Fruit fly (Drosophila melanogaster): ENCODE measurements around the gene Pus7.

The Pus7 gene

dm6 chr3L:8525691-8526421 is 16.1 kb downstream of the Pus7 start:
- TF ChIP-seq CG8478 (optimal IDR thresholded peaks at IDR 0.05) (no peak), CTCF (optimal IDR thresholded peaks at IDR 0.05) (no peak)

dm6 chr3L:8527829-8528228 is 18.0 kb downstream of the Pus7 start:
- no peak for TF ChIP-seq CG8478 (optimal IDR thresholded peaks at IDR 0.05)
- TF ChIP-seq CTCF (optimal IDR thresholded peaks at IDR 0.05): no peak

DNA sequence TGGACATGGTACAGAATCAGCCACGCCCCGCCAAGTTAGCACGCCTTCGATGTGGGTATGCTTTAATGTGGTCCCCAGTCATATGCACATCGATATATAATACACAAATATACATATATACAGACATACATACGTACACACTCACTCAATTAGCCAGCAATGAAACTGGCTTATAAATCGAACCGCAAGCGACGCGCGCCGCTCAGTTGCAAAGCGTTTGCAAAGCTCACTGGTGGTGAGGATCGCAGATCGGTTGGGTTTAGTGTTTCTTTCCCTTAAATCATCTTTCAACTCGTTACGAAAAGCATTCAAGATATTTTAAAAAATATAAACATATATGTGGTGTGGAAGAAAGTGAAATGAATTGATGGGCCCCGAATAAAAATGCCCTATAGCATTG is 18.7 kb downstream of the Pus7 start:
- TF ChIP-seq CTCF (optimal IDR thresholded peaks at IDR 0.05) (no peak), CG8478 (optimal IDR thresholded peaks at IDR 0.05) (no peak)

DNA sequence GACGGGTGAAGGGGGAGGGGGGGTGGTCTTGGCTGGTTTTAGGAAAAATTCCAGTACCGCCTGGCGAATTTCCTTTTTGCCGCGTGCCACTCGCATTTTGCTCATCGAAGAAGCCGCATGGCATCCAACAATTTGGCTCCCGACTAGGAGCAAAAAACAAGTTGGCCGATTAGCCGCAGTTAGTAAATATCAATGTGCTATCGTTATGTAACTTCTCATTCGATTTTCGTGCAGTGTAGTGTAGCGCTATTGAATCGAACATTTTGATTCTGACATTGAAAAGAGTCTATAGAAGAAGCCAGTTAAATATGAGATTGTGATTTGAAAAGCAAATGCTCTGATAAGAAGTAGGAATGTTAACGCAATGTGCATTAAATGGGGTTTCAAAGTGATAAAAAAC is 19.9 kb downstream of the Pus7 start:
- TF ChIP-seq CG8478 (optimal IDR thresholded peaks at IDR 0.05) (no peak), CTCF (optimal IDR thresholded peaks at IDR 0.05) (no peak)

DNA sequence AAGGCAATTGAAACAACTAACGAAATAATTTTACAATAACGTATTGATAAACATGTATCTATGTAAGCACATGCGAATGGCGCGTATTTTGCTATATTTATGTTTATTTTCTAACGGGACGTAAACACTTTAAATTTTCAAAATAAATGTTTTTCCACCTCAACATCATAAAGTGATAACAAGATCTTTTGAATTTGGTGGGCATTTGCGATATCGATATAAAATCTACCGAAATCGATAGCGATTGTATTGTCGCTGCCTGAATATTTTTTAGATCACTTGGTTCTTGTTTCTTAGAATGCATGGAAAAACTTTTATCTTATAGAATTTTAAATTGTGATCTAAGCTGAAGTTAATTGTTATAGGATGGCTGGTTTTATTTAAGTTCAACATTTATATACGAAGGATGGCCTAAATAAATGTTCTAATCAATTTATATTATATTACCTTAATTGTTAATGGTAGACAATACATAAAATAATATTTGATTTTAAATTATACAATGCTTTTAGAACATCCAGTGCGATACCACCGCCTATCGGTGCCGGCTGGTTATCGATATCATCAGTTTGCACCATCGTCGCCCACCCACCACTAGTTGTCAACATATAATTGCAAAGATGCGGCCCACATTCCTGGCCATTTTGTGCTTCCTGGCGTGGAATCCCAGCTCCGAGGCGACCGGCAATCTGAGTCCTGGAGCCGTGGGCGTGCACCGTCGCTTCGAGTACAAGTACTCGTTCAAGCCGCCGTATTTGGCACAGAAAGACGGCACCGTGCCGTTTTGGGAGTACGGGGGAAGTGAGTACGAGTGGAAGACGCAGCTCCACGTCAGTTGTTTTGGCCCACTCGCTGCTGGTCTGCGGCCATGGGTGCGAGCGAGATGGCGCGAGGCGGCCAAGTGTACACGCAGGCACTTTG is 24.8 kb downstream of the Pus7 start, which contains the start of gene ergic53:
Gene ergic53 (plus strand): TSS at position 592 of the 921 bp plus-strand sequence.
- TF ChIP-seq CTCF (optimal IDR thresholded peaks at IDR 0.05) (no peak), CG8478 (optimal IDR thresholded peaks at IDR 0.05) (no peak)

DNA sequence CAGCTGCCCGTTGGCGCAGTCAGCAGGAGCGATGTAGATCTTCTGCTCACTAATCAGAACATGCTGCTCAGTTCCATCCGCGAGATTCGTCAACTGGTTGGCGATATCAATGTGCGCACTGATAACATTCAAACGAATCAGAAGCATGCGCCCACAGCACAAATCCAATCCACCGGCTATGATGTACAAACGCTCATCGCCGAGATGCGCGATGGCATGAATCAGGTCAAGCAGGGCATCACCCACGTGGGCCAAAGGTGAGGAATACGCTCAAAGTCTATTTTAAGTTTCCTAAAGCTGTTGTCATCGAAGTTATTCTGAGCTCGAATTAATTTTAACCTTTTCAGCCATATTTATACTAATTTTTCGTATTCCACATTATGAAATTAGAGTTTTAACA is 26.6 kb downstream of the Pus7 start:
- TF ChIP-seq CTCF (optimal IDR thresholded peaks at IDR 0.05): no peak
- TF ChIP-seq CG8478 (optimal IDR thresholded peaks at IDR 0.05): no peak

dm6 chr3L:8538355-8538754 is 28.6 kb downstream of the Pus7 start:
- no peak for TF ChIP-seq CTCF (optimal IDR thresholded peaks at IDR 0.05)
- no peak for TF ChIP-seq CG8478 (optimal IDR thresholded peaks at IDR 0.05)

DNA sequence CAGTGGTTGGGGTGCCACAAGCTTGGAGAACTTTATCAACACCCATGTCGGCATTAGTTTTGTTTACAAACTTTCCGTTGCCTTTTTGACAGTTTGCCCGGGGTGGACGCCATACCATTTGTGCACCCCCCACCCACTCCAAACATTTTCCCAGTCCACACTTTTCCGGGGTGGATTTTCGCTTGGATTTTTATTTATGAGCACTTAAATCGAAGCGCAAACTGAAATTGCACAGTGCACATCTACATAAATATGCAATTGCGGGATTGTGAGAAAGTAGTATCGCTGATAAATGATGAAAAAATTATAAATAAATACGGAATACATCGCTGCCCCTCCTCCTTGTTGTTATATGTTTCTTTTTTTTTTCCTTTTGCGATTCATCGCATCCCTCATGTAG is 30.7 kb downstream of the Pus7 start:
- TF ChIP-seq CTCF (optimal IDR thresholded peaks at IDR 0.05): no peak
- TF ChIP-seq CG8478 (optimal IDR thresholded peaks at IDR 0.05): no peak

DNA sequence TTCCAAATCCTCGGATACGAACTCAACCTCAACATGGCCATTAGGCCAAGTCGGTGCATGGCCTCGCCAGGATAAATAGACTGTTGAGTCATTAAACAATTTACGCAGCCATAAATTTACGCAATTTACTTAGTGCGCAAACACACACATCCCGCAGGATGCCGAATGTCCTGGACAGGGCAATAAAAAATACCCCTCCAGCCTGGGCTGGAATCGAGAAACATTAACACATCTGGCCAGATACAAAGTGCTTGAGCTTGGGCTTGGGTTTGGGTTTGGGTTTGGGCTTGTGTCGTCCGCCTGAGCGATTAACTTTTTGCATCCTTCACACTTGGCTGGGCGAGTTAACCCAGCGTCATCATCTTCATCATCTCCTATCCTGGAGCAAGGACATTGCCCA is 31.9 kb downstream of the Pus7 start:
- TF ChIP-seq CG8478 (optimal IDR thresholded peaks at IDR 0.05) (no peak), CTCF (optimal IDR thresholded peaks at IDR 0.05) (no peak)

DNA sequence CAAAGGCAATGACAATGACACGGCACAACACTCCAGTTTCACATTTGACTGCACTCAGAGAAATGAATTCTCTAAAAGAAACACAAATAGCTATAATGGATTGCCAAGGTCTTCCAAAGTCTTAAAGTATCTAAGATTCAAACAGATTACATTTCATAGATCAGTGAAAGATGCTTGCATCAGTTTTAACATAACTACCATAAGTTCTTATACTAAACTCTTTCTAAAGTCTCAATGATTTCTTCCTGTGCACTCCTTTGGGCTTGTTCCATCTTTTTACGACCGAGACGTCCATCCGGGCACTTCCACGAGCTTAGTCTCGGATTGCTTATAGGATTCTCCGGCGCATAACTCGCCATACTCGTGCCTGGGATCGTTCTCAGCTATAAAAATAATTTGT is 32.4 kb downstream of the Pus7 start:
- TF ChIP-seq CG8478 (optimal IDR thresholded peaks at IDR 0.05) (no peak), CTCF (optimal IDR thresholded peaks at IDR 0.05) (no peak)

DNA sequence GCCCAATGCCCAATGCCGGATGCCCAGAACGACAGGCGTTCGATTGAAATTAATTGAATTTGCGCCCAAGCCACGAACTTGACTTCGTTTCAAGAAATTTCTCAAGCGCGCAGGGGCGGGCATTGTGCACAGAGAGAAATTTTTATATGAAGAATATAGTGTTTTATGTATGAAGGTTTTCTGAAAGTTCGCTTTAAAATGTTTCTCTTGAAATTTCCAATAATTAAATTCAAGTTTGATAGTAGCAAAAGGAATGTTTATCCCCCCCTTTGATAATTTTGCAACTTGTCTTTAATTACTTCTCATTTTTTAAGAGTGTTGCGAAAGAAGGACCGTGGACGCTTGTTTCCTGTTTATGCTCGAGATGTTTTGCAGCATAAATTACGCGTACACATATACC is 34.1 kb downstream of the Pus7 start:
- TF ChIP-seq CTCF (optimal IDR thresholded peaks at IDR 0.05): no peak

- TF ChIP-seq CG8478 (optimal IDR thresholded peaks at IDR 0.05) (no peak), CTCF (optimal IDR thresholded peaks at IDR 0.05) (no peak)
Measured at dm6 chr3L:8544710-8545109, 34.9 kb downstream of the Pus7 start, which contains the start of gene rhea. rhea (plus strand) TSS chr3L:8545001.

DNA sequence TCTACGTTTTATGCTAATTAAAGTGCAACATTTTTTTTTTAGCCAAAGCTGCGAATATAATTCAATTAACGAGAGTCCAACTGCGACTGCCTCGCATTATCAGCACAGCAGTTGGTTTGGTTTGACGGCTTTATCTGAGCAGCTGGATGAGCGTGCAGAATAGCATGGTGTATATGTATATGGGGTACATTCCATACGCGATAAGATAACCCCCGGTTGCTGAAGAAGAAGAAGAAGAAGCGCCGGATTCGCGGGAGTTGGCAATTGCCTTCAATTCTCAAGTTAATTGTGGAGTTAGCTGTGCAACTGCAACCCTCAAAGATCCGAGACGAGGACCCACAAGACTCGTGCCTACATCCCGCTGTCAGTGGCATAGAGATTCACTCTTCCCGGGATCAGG is 35.7 kb downstream of the Pus7 start:
- TF ChIP-seq CTCF (optimal IDR thresholded peaks at IDR 0.05): no peak
- no peak for TF ChIP-seq CG8478 (optimal IDR thresholded peaks at IDR 0.05)

dm6 chr3L:8546355-8546771 is 36.6 kb downstream of the Pus7 start:
- TF ChIP-seq CTCF (optimal IDR thresholded peaks at IDR 0.05) (no peak), CG8478 (optimal IDR thresholded peaks at IDR 0.05) (no peak)

DNA sequence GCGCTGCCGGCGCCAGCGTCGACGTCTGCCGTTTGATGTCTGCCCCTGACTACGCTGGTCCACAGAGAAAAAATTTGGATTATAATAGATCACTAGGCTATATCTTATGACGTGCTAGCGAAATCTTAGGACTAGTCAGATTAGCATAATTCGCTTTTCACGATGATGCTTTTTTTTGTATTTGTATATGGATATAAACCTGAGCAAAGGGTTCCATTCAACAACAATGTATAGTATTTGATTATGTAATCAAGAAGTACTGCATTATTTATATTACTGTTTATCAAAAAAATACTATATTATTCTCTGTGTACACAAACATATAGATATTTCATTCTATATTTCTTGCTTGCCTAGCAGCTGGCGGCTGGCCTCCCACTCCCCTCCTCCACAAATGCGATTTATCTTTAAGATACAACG is 37.3 kb downstream of the Pus7 start:
- TF ChIP-seq CG8478 (optimal IDR thresholded peaks at IDR 0.05) (no peak), CTCF (optimal IDR thresholded peaks at IDR 0.05) (no peak)

Data from S2 (cell line).